Fruit fly (Drosophila melanogaster) whole organism, adult: Measurements from ENCODE around the gene CG5104.

Experiments used
- CG11617 ChIP-seq: fragments of 200-800 bp; sonication (Bioruptor generic); optimal IDR thresholded peaks from 2 replicates; lab custom pipeline; 2017; ENCODE audit warnings: mild to moderate bottlenecking, missing biosample characterization, missing genetic modification reagents, missing genetic modification characterization
- CG12768 ChIP-seq: fragments of 200-800 bp; sonication (Bioruptor generic); optimal IDR thresholded peaks from 2 replicates; lab custom pipeline; 2017; ENCODE audit warnings: missing biosample characterization, missing genetic modification characterization, mild to moderate bottlenecking, moderate library complexity, missing genetic modification reagents
- CG14711 ChIP-seq: fragments of 200-800 bp; sonication (Bioruptor generic); optimal IDR thresholded peaks from 2 replicates; lab custom pipeline; 2018; ENCODE audit warnings: missing biosample characterization, mild to moderate bottlenecking, missing genetic modification characterization, moderate library complexity
- CG1620 ChIP-seq: fragments of 200-800 bp; sonication (Bioruptor generic); optimal IDR thresholded peaks from 2 replicates; lab custom pipeline; 2016; ENCODE audit warnings: missing biosample characterization, missing genetic modification characterization
- CG33017 ChIP-seq: fragments of 200-800 bp; sonication (Bioruptor generic); optimal IDR thresholded peaks from 2 replicates; lab custom pipeline; 2018; ENCODE audit warnings: missing biosample characterization, mild to moderate bottlenecking, missing genetic modification characterization, moderate library complexity
- CG5204 ChIP-seq: fragments of 200-800 bp; sonication (Bioruptor generic); optimal IDR thresholded peaks from 2 replicates; lab custom pipeline; 2016; ENCODE audit warnings: missing biosample characterization, missing genetic modification characterization
- CG7045 ChIP-seq: fragments of 200-800 bp; sonication (Bioruptor generic); optimal IDR thresholded peaks from 2 replicates; lab custom pipeline; 2017; ENCODE audit warnings: missing biosample characterization, mild to moderate bottlenecking, missing genetic modification characterization
- CG7101 ChIP-seq: fragments of 200-800 bp; sonication (Bioruptor generic); optimal IDR thresholded peaks from 2 replicates; lab custom pipeline; 2018; ENCODE audit warnings: missing biosample characterization, mild to moderate bottlenecking, missing genetic modification characterization, moderate library complexity
- Clk ChIP-seq: fragments of 200-800 bp; sonication (Bioruptor generic); optimal IDR thresholded peaks from 2 replicates; lab custom pipeline; 2017; ENCODE audit warnings: missing biosample characterization, missing genetic modification characterization
- Crg-1 ChIP-seq: fragments of 200-800 bp; sonication (Bioruptor generic); optimal IDR thresholded peaks from 2 replicates; lab custom pipeline; 2016; ENCODE audit warnings: missing biosample characterization, missing genetic modification characterization
- Hr96 ChIP-seq: fragments of 200-800 bp; sonication (Bioruptor generic); optimal IDR thresholded peaks from 2 replicates; lab custom pipeline; 2016; ENCODE audit warnings: missing biosample characterization, missing genetic modification characterization
- Mnt ChIP-seq: fragments of 200-800 bp; sonication (Bioruptor generic); optimal IDR thresholded peaks from 2 replicates; lab custom pipeline; 2016; ENCODE audit warnings: missing biosample characterization, mild to moderate bottlenecking, missing genetic modification characterization
- bab1 ChIP-seq: fragments of 200-800 bp; sonication (Bioruptor generic); optimal IDR thresholded peaks from 3 replicates; lab custom pipeline; 2019; ENCODE audit warnings: missing biosample characterization, mild to moderate bottlenecking, missing genetic modification characterization, moderate library complexity
- cic ChIP-seq: fragments of 200-800 bp; sonication (Bioruptor generic); optimal IDR thresholded peaks from 2 replicates; lab custom pipeline; 2017; ENCODE audit warnings: missing biosample characterization, mild to moderate bottlenecking, missing genetic modification characterization, moderate library complexity
- cnc ChIP-seq, 2 experiments: fragments of >200 bp; optimal IDR thresholded peaks; 2 replicates each; lab custom pipeline; 2017
- kay ChIP-seq: fragments of 200-800 bp; sonication (Bioruptor generic); peaks from one replicate; lab custom pipeline; 2016; ENCODE audit warnings: missing biosample characterization, missing genetic modification characterization, borderline replicate concordance
- ovo ChIP-seq: fragments of 200-800 bp; sonication (Bioruptor generic); optimal IDR thresholded peaks from 2 replicates; lab custom pipeline; 2016; ENCODE audit warnings: missing biosample characterization, missing genetic modification characterization
- pad ChIP-seq: fragments of 200-800 bp; sonication (Bioruptor generic); optimal IDR thresholded peaks from 3 replicates; lab custom pipeline; 2017; ENCODE audit warnings: missing biosample characterization, missing genetic modification characterization, mild to moderate bottlenecking, moderate library complexity, missing genetic modification reagents
- tj ChIP-seq: fragments of 200-800 bp; sonication (Bioruptor generic); optimal IDR thresholded peaks from 3 replicates; lab custom pipeline; 2017; ENCODE audit warnings: missing biosample characterization, mild to moderate bottlenecking, missing genetic modification characterization, moderate library complexity
- toe ChIP-seq: fragments of 200-800 bp; sonication (Bioruptor generic); optimal IDR thresholded peaks from 2 replicates; lab custom pipeline; 2016; ENCODE audit warnings: missing biosample characterization, missing genetic modification characterization

Gene CG5104

dm6 chr3L:20524409-20525010 lies 3.7 kb downstream of the CG5104 start:
- TF ChIP-seq cic (GFP tag; lab: Kevin White, UChicago) (peak; percentile 81), Mnt (peak; percentile 60), Clk (no peak), CG33017 (tag; lab: Kevin White, UChicago) (no peak), Hr96 (no peak), tj (peak; percentile 50), CG1620 (GFP tag; lab: Kevin White, UChicago) (no peak), Crg-1 (no peak), kay (peak; percentile 42)

dm6 chr3L:20525743-20526142 lies 4.9 kb downstream of the CG5104 start:
- TF ChIP-seq ovo (GFP tag; lab: Kevin White, UChicago) (no peak), bab1 (GFP tag; lab: Kevin White, UChicago) (no peak), CG1620 (GFP tag; lab: Kevin White, UChicago) (no peak), CG7045 (no peak), cnc (optimal IDR thresholded peaks at IDR 0.05; lab: Kevin White, UChicago) (no peak), Mnt (no peak), CG11617 (no peak), CG7101 (tag; lab: Kevin White, UChicago) (no peak), CG12768 (no peak), toe (GFP tag; lab: Kevin White, UChicago) (no peak), CG33017 (tag; lab: Kevin White, UChicago) (no peak), tj (no peak), cic (GFP tag; lab: Kevin White, UChicago) (no peak), kay (no peak), Clk (no peak), pad (GFP tag; lab: Kevin White, UChicago) (no peak), Crg-1 (no peak), CG5204 (no peak)

dm6 chr3L:20526143-20526195 lies 5.2 kb downstream of the CG5104 start, which contains the start of gene Pss:
Pss (minus strand) TSS chr3L:20526174.
- TF ChIP-seq Mnt (no peak), bab1 (GFP tag; lab: Kevin White, UChicago) (no peak), pad (GFP tag; lab: Kevin White, UChicago) (no peak)

dm6 chr3L:20526196-20526740 lies 5.5 kb downstream of the CG5104 start, which contains the start of gene Nubp2:
Nubp2 (plus strand) TSS chr3L:20526576.
- peak; percentile 92 for TF ChIP-seq Mnt
- peak; percentile 96 for TF ChIP-seq CG5204
- peak; percentile 91 for TF ChIP-seq Crg-1
- peak; percentile 96 for TF ChIP-seq bab1 (GFP tag; lab: Kevin White, UChicago)
- peak; percentile 90 for TF ChIP-seq Clk
- peak; percentile 68 for TF ChIP-seq cic (GFP tag; lab: Kevin White, UChicago)
- TF ChIP-seq CG7045, result peak; percentile 96
- peak; percentile 96 for TF ChIP-seq CG11617
- TF ChIP-seq pad (GFP tag; lab: Kevin White, UChicago), result peak; percentile 86
- peak; percentile 97 for TF ChIP-seq CG1620 (GFP tag; lab: Kevin White, UChicago)
- TF ChIP-seq CG7101 (tag; lab: Kevin White, UChicago), result peak; percentile 94
- peak; percentile 91 for TF ChIP-seq ovo (GFP tag; lab: Kevin White, UChicago)
- TF ChIP-seq tj, result peak; percentile 87
- TF ChIP-seq Hr96, result peak; percentile 94
- TF ChIP-seq CG14711, result peak; percentile 88
- peak; percentile 88 for TF ChIP-seq CG33017 (tag; lab: Kevin White, UChicago)
- TF ChIP-seq toe (GFP tag; lab: Kevin White, UChicago), result peak; percentile 98
- TF ChIP-seq kay, result peak; percentile 58
- TF ChIP-seq cnc (optimal IDR thresholded peaks at IDR 0.05; lab: Kevin White, UChicago), result no peak
- peak; percentile 93 for TF ChIP-seq CG12768

- TF ChIP-seq CG11617 (no peak), kay (peak; percentile 76), CG12768 (no peak)
Measured at dm6 chr3L:20529918-20530317, 9.1 kb downstream of the CG5104 start.

dm6 chr3L:20530347-20531177 lies 9.8 kb downstream of the CG5104 start:
- TF ChIP-seq pad (GFP tag; lab: Kevin White, UChicago) (no peak), bab1 (GFP tag; lab: Kevin White, UChicago) (no peak), Hr96 (no peak), kay (no peak), ovo (GFP tag; lab: Kevin White, UChicago) (no peak), CG1620 (GFP tag; lab: Kevin White, UChicago) (no peak), CG33017 (tag; lab: Kevin White, UChicago) (no peak), tj (peak; percentile 94)

- no peak for TF ChIP-seq Clk
Measured at dm6 chr3L:20531257-20531656, 10.4 kb downstream of the CG5104 start.

dm6 chr3L:20533409-20533808 lies 12.6 kb downstream of the CG5104 start, which contains the start of gene CG13250:
CG13250 (plus strand) TSS chr3L:20533709.
- TF ChIP-seq tj, result peak; percentile 65
- no peak for TF ChIP-seq ovo (GFP tag; lab: Kevin White, UChicago)
